Worm (Caenorhabditis elegans): ENCODE measurements around the gene F28G4.2.

DNA sequence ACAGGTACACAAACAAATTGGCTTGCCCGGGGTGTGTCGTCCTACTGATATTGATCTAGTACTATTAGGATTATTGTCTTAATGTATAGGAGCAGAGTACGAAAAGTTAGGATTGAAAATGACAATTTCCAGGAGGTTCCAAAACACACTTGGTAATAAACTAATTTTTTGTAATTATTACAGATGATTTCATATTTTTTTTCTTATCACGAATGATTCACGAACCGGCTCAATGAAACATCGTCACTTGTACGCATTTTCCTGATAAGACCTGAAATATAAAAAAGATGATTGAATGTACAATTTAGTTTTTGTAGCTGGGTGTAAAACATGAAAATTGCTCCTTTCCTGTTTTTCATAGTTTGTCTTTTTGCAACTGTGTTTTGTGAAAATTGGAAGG is 20.3 kb upstream of the F28G4.2 start, which contains the start of the genes C31A11.13 and oac-6:
- no peak for TF ChIP-seq klf-2 (GFP tag; conservative IDR thresholded peaks at IDR 0.05)
- no peak for TF ChIP-seq flt-1 (GFP tag; IDR thresholded peaks at IDR 0.05)

Measured in whole organism, midembryonic.